Worm (Caenorhabditis elegans) whole organism, young adult: ENCODE results near the gene spp-28.
A peak's percentile ranks its signal among the peaks of the same experiment; 100 is the strongest.

Experiments
- F37B4.10 ChIP-seq: fragments of 200-800 bp; sonication (Bioruptor generic); IDR thresholded peaks from 2 replicates; pipeline ENCODE4 v1.3.6; 2022; ENCODE audit warnings: missing genetic modification characterization, missing compliant biosample characterization
- F39B2.1 ChIP-seq: fragments of 200-800 bp; sonication (Bioruptor generic); IDR thresholded peaks from 2 replicates; pipeline ENCODE4 v1.3.6; 2022; ENCODE audit warnings: missing genetic modification reagents, missing genetic modification characterization, missing compliant biosample characterization
- F49E8.2 ChIP-seq: sonication (generic microtip); optimal IDR thresholded peaks from 3 replicates; lab custom pipeline; 2017; ENCODE audit warnings: missing genetic modification characterization, mild to moderate bottlenecking, missing compliant biosample characterization, antibody characterized with exemption, moderate library complexity; ENCODE audit not compliant: insufficient read depth
- F55B11.4 ChIP-seq: sonication (generic microtip); optimal IDR thresholded peaks from 2 replicates; lab custom pipeline; 2016; ENCODE audit warnings: missing compliant biosample characterization, missing genetic modification characterization, borderline replicate concordance; ENCODE audit not compliant: insufficient read depth
- F57A8.1 ChIP-seq: fragments of 200-800 bp; sonication (Bioruptor generic); optimal IDR thresholded peaks from 2 replicates; lab custom pipeline; 2018; ENCODE audit warnings: mild to moderate bottlenecking, missing genetic modification characterization, moderate library complexity, missing compliant biosample characterization
- K11D2.4 ChIP-seq: fragments of 200-800 bp; sonication (Bioruptor generic); IDR thresholded peaks from 2 replicates; pipeline ENCODE4 v1.3.6; 2022; ENCODE audit warnings: missing genetic modification reagents, missing genetic modification characterization, missing compliant biosample characterization
- Y53F4B.3 ChIP-seq: fragments of 200-800 bp; sonication (Bioruptor generic); IDR thresholded peaks from 2 replicates; pipeline ENCODE4 v1.3.6; 2022; ENCODE audit warnings: missing genetic modification reagents, missing genetic modification characterization, missing compliant biosample characterization
- Y67H2A.10 ChIP-seq: fragments of 200-800 bp; sonication (Bioruptor generic); conservative IDR thresholded peaks from 2 replicates; pipeline ENCODE4 v1.3.6; 2022; ENCODE audit warnings: missing genetic modification reagents, missing genetic modification characterization, missing compliant biosample characterization
- Y79H2A.3 ChIP-seq: fragments of 200-800 bp; sonication (Bioruptor generic); conservative IDR thresholded peaks from 2 replicates; pipeline ENCODE4 v1.3.6; 2022; ENCODE audit warnings: missing genetic modification reagents, missing genetic modification characterization, missing compliant biosample characterization
- Y95B8A.8 ChIP-seq: fragments of 200-800 bp; sonication (Bioruptor generic); IDR thresholded peaks from 2 replicates; pipeline ENCODE4 v1.3.6; 2022; ENCODE audit warnings: missing genetic modification reagents, missing genetic modification characterization, missing compliant biosample characterization
- akir-1 ChIP-seq: fragments of 200-800 bp; sonication (Bioruptor generic); optimal IDR thresholded peaks from 2 replicates; lab custom pipeline; 2018; ENCODE audit warnings: mild to moderate bottlenecking, missing genetic modification characterization, moderate library complexity, missing compliant biosample characterization
- aptf-2 ChIP-seq: fragments of 200-800 bp; sonication (Bioruptor generic); conservative IDR thresholded peaks from 2 replicates; pipeline ENCODE4 v1.3.6; 2022; ENCODE audit warnings: missing genetic modification reagents, missing genetic modification characterization, missing compliant biosample characterization
- attf-5 ChIP-seq: fragments of 200-800 bp; sonication (Bioruptor generic); optimal IDR thresholded peaks from 2 replicates; lab custom pipeline; 2018; ENCODE audit warnings: mild to moderate bottlenecking, missing genetic modification characterization, missing compliant biosample characterization
- attf-6 ChIP-seq: fragments of 200-800 bp; sonication (Bioruptor generic); IDR thresholded peaks from 2 replicates; pipeline ENCODE4 v1.3.6; 2022; ENCODE audit warnings: missing genetic modification reagents, missing genetic modification characterization, missing compliant biosample characterization
- ceh-27 ChIP-seq: fragments of 200-800 bp; sonication (Bioruptor generic); optimal IDR thresholded peaks from 2 replicates; lab custom pipeline; 2018; ENCODE audit warnings: mild to moderate bottlenecking, missing genetic modification characterization, moderate library complexity, missing compliant biosample characterization
- ceh-79 ChIP-seq: sonication (generic microtip); optimal IDR thresholded peaks from 2 replicates; lab custom pipeline; 2017; ENCODE audit warnings: mild to moderate bottlenecking, missing genetic modification characterization, missing compliant biosample characterization
- ceh-91 ChIP-seq: fragments of 200-800 bp; sonication (Bioruptor generic); IDR thresholded peaks from 2 replicates; pipeline ENCODE4 v1.3.6; 2022; ENCODE audit warnings: missing genetic modification reagents, missing genetic modification characterization, missing compliant biosample characterization
- dox-1 ChIP-seq: fragments of 200-800 bp; sonication (Bioruptor generic); IDR thresholded peaks from 2 replicates; pipeline ENCODE4 v1.3.6; 2022; ENCODE audit warnings: missing genetic modification reagents, missing genetic modification characterization, missing compliant biosample characterization
- dpff-1 ChIP-seq: sonication (generic microtip); optimal IDR thresholded peaks from 2 replicates; lab custom pipeline; 2017; ENCODE audit warnings: mild to moderate bottlenecking, missing genetic modification characterization, missing compliant biosample characterization
- dpl-1 ChIP-seq: fragments of 150-350 bp; optimal IDR thresholded peaks from 2 replicates; lab custom pipeline; 2014; ENCODE audit warnings: missing biosample characterization, missing genetic modification reagents, missing genetic modification characterization
- efl-1 ChIP-seq: fragments of 150-350 bp; optimal IDR thresholded peaks from 2 replicates; lab custom pipeline; 2014; ENCODE audit warnings: missing biosample characterization, missing genetic modification reagents, missing genetic modification characterization
- egl-18 ChIP-seq: fragments of 200-800 bp; sonication (Bioruptor generic); IDR thresholded peaks from 2 replicates; pipeline ENCODE4 v1.3.6; 2022; ENCODE audit warnings: missing genetic modification reagents, missing genetic modification characterization, missing compliant biosample characterization
- egl-44 ChIP-seq: fragments of 200-800 bp; sonication (Bioruptor generic); IDR thresholded peaks from 2 replicates; pipeline ENCODE4 v1.3.6; 2022; ENCODE audit warnings: missing genetic modification reagents, missing genetic modification characterization, missing compliant biosample characterization
- ekl-4 ChIP-seq: fragments of 200-800 bp; sonication (Bioruptor generic); IDR thresholded peaks from 2 replicates; pipeline ENCODE4 v1.3.6; 2022; ENCODE audit warnings: missing genetic modification reagents, missing genetic modification characterization, missing compliant biosample characterization
- fkh-3 ChIP-seq: sonication (generic microtip); optimal IDR thresholded peaks from 2 replicates; lab custom pipeline; 2016; ENCODE audit warnings: mild to moderate bottlenecking, missing genetic modification characterization, missing compliant biosample characterization
- hrde-1 ChIP-seq: sonication (generic microtip); optimal IDR thresholded peaks from 2 replicates; lab custom pipeline; 2016; ENCODE audit warnings: missing genetic modification characterization, mild to moderate bottlenecking, missing compliant biosample characterization, moderate library complexity, missing genotype, missing genetic modification reagents, borderline replicate concordance
- lin-54 ChIP-seq: fragments of 200-800 bp; sonication (Bioruptor generic); optimal IDR thresholded peaks from 2 replicates; lab custom pipeline; 2018; ENCODE audit warnings: mild to moderate bottlenecking, missing genetic modification characterization, missing compliant biosample characterization
- lsy-27 ChIP-seq: sonication (generic microtip); optimal IDR thresholded peaks from 2 replicates; lab custom pipeline; 2017; ENCODE audit warnings: missing genetic modification characterization, mild to moderate bottlenecking, missing compliant biosample characterization, antibody characterized with exemption, missing genotype, borderline replicate concordance; ENCODE audit not compliant: insufficient read depth
- madf-10 ChIP-seq: sonication (generic microtip); optimal IDR thresholded peaks from 2 replicates; lab custom pipeline; 2016; ENCODE audit warnings: mild to moderate bottlenecking, missing genetic modification characterization, missing compliant biosample characterization
- madf-3 ChIP-seq: fragments of 200-800 bp; sonication (Bioruptor generic); IDR thresholded peaks from 2 replicates; pipeline ENCODE4 v1.3.6; 2022; ENCODE audit warnings: missing genetic modification reagents, missing genetic modification characterization, missing compliant biosample characterization
- mcd-1 ChIP-seq: fragments of 200-800 bp; sonication (Bioruptor generic); IDR thresholded peaks from 2 replicates; pipeline ENCODE4 v1.3.6; 2022; ENCODE audit warnings: missing genetic modification reagents, missing genetic modification characterization, missing compliant biosample characterization
- mes-4 ChIP-seq: sonication (generic microtip); optimal IDR thresholded peaks from 2 replicates; lab custom pipeline; 2016; ENCODE audit warnings: missing genotype, missing genetic modification characterization, missing compliant biosample characterization
- nfya-1 ChIP-seq: sonication (generic microtip); optimal IDR thresholded peaks from 2 replicates; lab custom pipeline; 2017; ENCODE audit warnings: antibody characterized with exemption, missing compliant biosample characterization, missing genetic modification characterization, borderline replicate concordance; ENCODE audit not compliant: insufficient read depth
- nhr-120 ChIP-seq: fragments of 200-800 bp; sonication (Bioruptor generic); IDR thresholded peaks from 2 replicates; pipeline ENCODE4 v1.3.6; 2022; ENCODE audit warnings: missing genetic modification characterization, missing compliant biosample characterization
- nhr-90 ChIP-seq: sonication (generic microtip); optimal IDR thresholded peaks from 2 replicates; lab custom pipeline; 2016; ENCODE audit warnings: missing genotype, mild to moderate bottlenecking, missing genetic modification characterization, missing compliant biosample characterization
- rcor-1 ChIP-seq: fragments of 200-800 bp; sonication (Bioruptor generic); IDR thresholded peaks from 2 replicates; pipeline ENCODE4 v1.3.6; 2022; ENCODE audit warnings: missing genetic modification reagents, missing genetic modification characterization, missing compliant biosample characterization
- rpc-1 ChIP-seq, 2 experiments: fragments of 150-350 bp in 1 of 2; sonication (generic microtip) in 1 of 2; optimal IDR thresholded peaks; 2 replicates each; lab custom pipeline; 2014 to 2018; ENCODE audit warnings: missing biosample characterization in 1 of 2, missing genetic modification characterization in 1 of 2, missing genetic modification reagents in 1 of 2, missing genotype in 1 of 2
- sdz-38 ChIP-seq: sonication (generic microtip); optimal IDR thresholded peaks from 2 replicates; lab custom pipeline; 2016; ENCODE audit warnings: missing genotype, missing genetic modification characterization, missing compliant biosample characterization
- snpc-1.1 ChIP-seq: sonication (generic microtip); optimal IDR thresholded peaks from 2 replicates; lab custom pipeline; 2017; ENCODE audit warnings: missing genetic modification characterization, mild to moderate bottlenecking, missing compliant biosample characterization, antibody characterized with exemption, moderate library complexity, missing genotype, missing genetic modification reagents; ENCODE audit not compliant: insufficient read depth
- snpc-1.3 ChIP-seq: sonication (generic microtip); optimal IDR thresholded peaks from 2 replicates; lab custom pipeline; 2017; ENCODE audit warnings: missing genetic modification characterization, mild to moderate bottlenecking, missing compliant biosample characterization, antibody characterized with exemption, moderate library complexity, missing genotype, missing genetic modification reagents; ENCODE audit not compliant: insufficient read depth
- snpc-3.4 ChIP-seq: sonication (generic microtip); optimal IDR thresholded peaks from 2 replicates; lab custom pipeline; 2017; ENCODE audit warnings: missing genetic modification characterization, mild to moderate bottlenecking, missing compliant biosample characterization, antibody characterized with exemption, moderate library complexity, missing genotype, missing genetic modification reagents
- sptf-2 ChIP-seq: fragments of 200-800 bp; sonication (Bioruptor generic); optimal IDR thresholded peaks from 2 replicates; lab custom pipeline; 2018; ENCODE audit warnings: mild to moderate bottlenecking, missing genetic modification characterization, missing compliant biosample characterization
- tbp1 ChIP-seq: fragments of 200-800 bp; sonication (Bioruptor generic); optimal IDR thresholded peaks from 2 replicates; lab custom pipeline; 2018; ENCODE audit warnings: mild to moderate bottlenecking, missing genetic modification characterization, missing compliant biosample characterization
- zfh-2 ChIP-seq: fragments of 200-800 bp; sonication (Bioruptor generic); conservative IDR thresholded peaks from 2 replicates; pipeline ENCODE4 v1.3.6; 2022; ENCODE audit warnings: missing genetic modification reagents, missing genetic modification characterization, missing compliant biosample characterization
- ztf-18 ChIP-seq: sonication (generic microtip); optimal IDR thresholded peaks from 2 replicates; lab custom pipeline; 2016; ENCODE audit warnings: missing genotype, mild to moderate bottlenecking, missing genetic modification characterization, missing compliant biosample characterization
- ztf-22 ChIP-seq: fragments of 200-800 bp; sonication (Bioruptor generic); optimal IDR thresholded peaks from 2 replicates; lab custom pipeline; 2018; ENCODE audit warnings: mild to moderate bottlenecking, missing genetic modification characterization, moderate library complexity, missing compliant biosample characterization
- ztf-25 ChIP-seq: fragments of 200-800 bp; sonication (Bioruptor generic); IDR thresholded peaks from 2 replicates; pipeline ENCODE4 v1.3.6; 2022; ENCODE audit warnings: missing genetic modification reagents, missing genetic modification characterization, missing compliant biosample characterization

The spp-28 gene

ce11 chrIII:4237660-4238059 lies 47.5 kb upstream of the spp-28 start (continued):
- no peak for TF ChIP-seq F37B4.10 (GFP tag; lab: Robert Waterston, UW)
- TF ChIP-seq F55B11.4 (tag; lab: Kevin White, UChicago), result no peak
- TF ChIP-seq mcd-1 (GFP tag; lab: Robert Waterston, UW), result peak; percentile 74
- TF ChIP-seq F39B2.1, result no peak
- no peak for TF ChIP-seq Y79H2A.3 (GFP tag; lab: Robert Waterston, UW)
- no peak for TF ChIP-seq Y53F4B.3 (GFP tag; lab: Robert Waterston, UW)
- peak; percentile 63 for TF ChIP-seq tbp1 (GFP tag; lab: Kevin White, UChicago)
- peak; percentile 66 for TF ChIP-seq ztf-18
- no peak for TF ChIP-seq fkh-3 (tag; lab: Kevin White, UChicago)
- TF ChIP-seq efl-1, result no peak
- peak; percentile 94 for TF ChIP-seq attf-5
- no peak for TF ChIP-seq nfya-1 (tag; lab: Kevin White, UChicago)
- TF ChIP-seq snpc-1.1 (tag; lab: Kevin White, UChicago), result no peak
- no peak for TF ChIP-seq ztf-25 (GFP tag; lab: Robert Waterston, UW)
- TF ChIP-seq snpc-3.4 (tag; lab: Kevin White, UChicago), result no peak
- TF ChIP-seq zfh-2 (GFP tag; lab: Robert Waterston, UW), result no peak
- peak; percentile 85 for TF ChIP-seq K11D2.4 (GFP tag; lab: Robert Waterston, UW)
- TF ChIP-seq akir-1 (GFP tag; lab: Kevin White, UChicago), result peak; percentile 67
- no peak; the same call in 1 of the 2 replicates for TF ChIP-seq dox-1 (GFP tag; lab: Robert Waterston, UW)
- TF ChIP-seq F49E8.2 (tag; lab: Kevin White, UChicago), result no peak
- TF ChIP-seq egl-18 (GFP tag; lab: Robert Waterston, UW), result no peak
- peak; percentile 32 for TF ChIP-seq nhr-90 (tag; lab: Kevin White, UChicago)
- peak; percentile 53 for TF ChIP-seq rcor-1 (GFP tag; lab: Robert Waterston, UW)
- no peak for TF ChIP-seq snpc-1.3 (tag; lab: Kevin White, UChicago)
- no peak for TF ChIP-seq F57A8.1 (GFP tag; lab: Kevin White, UChicago)
- TF ChIP-seq ceh-91 (GFP tag; lab: Robert Waterston, UW), result no peak
- peak; percentile 69 for TF ChIP-seq lin-54
- peak; percentile 86 for TF ChIP-seq ztf-22 (GFP tag; lab: Kevin White, UChicago)
- TF ChIP-seq dpl-1 (GFP tag; lab: Kevin White, UChicago), result no peak
- TF ChIP-seq sdz-38 (tag; lab: Kevin White, UChicago), result no peak
- no peak for TF ChIP-seq nhr-120 (GFP tag; lab: Robert Waterston, UW)
- no peak for TF ChIP-seq mes-4 (tag; lab: Kevin White, UChicago)
- TF ChIP-seq sptf-2 (GFP tag; lab: Kevin White, UChicago), result no peak
- no peak for TF ChIP-seq madf-3 (GFP tag; lab: Robert Waterston, UW)
- no peak for TF ChIP-seq hrde-1 (tag; lab: Kevin White, UChicago)
- peak; percentile 72; the same call in 1 of the 2 replicates for TF ChIP-seq egl-44
- no peak for TF ChIP-seq attf-6 (GFP tag; lab: Robert Waterston, UW)
- no peak for TF ChIP-seq Y67H2A.10 (GFP tag; lab: Robert Waterston, UW)
- TF ChIP-seq ekl-4 (GFP tag; lab: Robert Waterston, UW), result no peak; the same call in 1 of the 2 replicates
- TF ChIP-seq ceh-79 (tag; lab: Kevin White, UChicago), result no peak
- no peak for TF ChIP-seq dpff-1 (tag; lab: Kevin White, UChicago)
- TF ChIP-seq lsy-27 (tag; lab: Kevin White, UChicago), result peak; percentile 28
- TF ChIP-seq aptf-2, result peak; percentile 93
- TF ChIP-seq madf-10 (tag; lab: Kevin White, UChicago), result peak; percentile 79
- TF ChIP-seq rpc-1 (optimal IDR thresholded peaks at IDR 0.05; lab: Kevin White, UChicago), result no peak
- no peak for TF ChIP-seq rpc-1 (tag; optimal IDR thresholded peaks at IDR 0.05; lab: Kevin White, UChicago)
- no peak for TF ChIP-seq Y95B8A.8 (GFP tag; lab: Robert Waterston, UW)
- peak; percentile 79 for TF ChIP-seq ceh-27 (GFP tag; lab: Kevin White, UChicago)
